Worm (Caenorhabditis elegans) whole organism, L4/young adult: ENCODE data around the gene fbxa-98.

Experiments
- W03F9.2 ChIP-seq: fragments of 150-350 bp; optimal IDR thresholded peaks from 2 replicates; lab custom pipeline; 2014; ENCODE audit warnings: missing biosample characterization, missing genetic modification characterization
- him-1 ChIP-seq: sonication (generic microtip); optimal IDR thresholded peaks from 2 replicates; lab custom pipeline; 2016; ENCODE audit warnings: missing genotype, missing genetic modification reagents, missing genetic modification characterization, missing compliant biosample characterization

DNA sequence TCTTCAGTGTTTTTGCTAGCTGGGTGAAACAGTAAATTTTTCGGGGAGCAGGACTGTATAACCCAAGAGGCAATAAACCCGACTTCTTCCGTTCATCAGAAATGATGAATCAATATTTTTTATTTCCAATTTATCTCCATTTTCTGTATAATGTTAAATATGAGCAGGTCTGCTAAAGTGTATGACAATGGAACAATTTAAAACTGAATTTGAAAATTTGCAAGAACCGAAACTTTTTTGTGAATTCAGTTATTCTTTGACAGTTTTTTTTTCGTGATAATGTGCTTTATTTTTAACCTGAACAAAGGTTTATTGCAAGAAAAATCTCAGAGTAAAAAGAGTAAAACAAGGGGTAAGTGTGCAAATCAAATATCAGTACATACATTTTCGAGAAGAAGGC is 31.9 kb downstream of the fbxa-98 start:
- TF ChIP-seq him-1 (tag; lab: Kevin White, UChicago) (no peak), W03F9.2 (tag; lab: Kevin White, UChicago) (no peak)
